Fruit fly (Drosophila melanogaster) whole organism, wandering third instar larva: Measurements from ENCODE around the gene Nlp.

Experiments
- Abd-B ChIP-seq: fragments of >200 bp; optimal IDR thresholded peaks from 2 replicates; lab custom pipeline; 2017; ENCODE audit warnings: missing biosample characterization, missing genetic modification characterization
- CG32264 ChIP-seq: fragments of 200-800 bp; sonication (Bioruptor generic); optimal IDR thresholded peaks from 2 replicates; lab custom pipeline; 2016; ENCODE audit warnings: missing biosample characterization, missing genetic modification characterization
- CG9705 ChIP-seq: fragments of 200-800 bp; sonication (Bioruptor generic); optimal IDR thresholded peaks from 2 replicates; lab custom pipeline; 2018; ENCODE audit warnings: missing biosample characterization, mild to moderate bottlenecking, missing genetic modification characterization
- CrebA ChIP-seq: fragments of 200-800 bp; sonication (Bioruptor generic); optimal IDR thresholded peaks from 2 replicates; lab custom pipeline; 2016; ENCODE audit warnings: missing biosample characterization, mild to moderate bottlenecking, missing genetic modification characterization, borderline replicate concordance
- Dif ChIP-seq: fragments of 200-275, 200-300 bp; sonication (Bioruptor generic); optimal IDR thresholded peaks from 2 replicates; lab custom pipeline; 2018; ENCODE audit warnings: missing biosample characterization, missing genetic modification characterization; ENCODE audit not compliant: partially characterized antibody
- HLH106 ChIP-seq: fragments of 200-800 bp; optimal IDR thresholded peaks from 3 replicates; lab custom pipeline; 2019; ENCODE audit warnings: missing biosample characterization, mild to moderate bottlenecking, missing genetic modification characterization, moderate library complexity
- Hnf4 ChIP-seq: fragments of 200-800 bp; sonication (Bioruptor generic); optimal IDR thresholded peaks from 2 replicates; lab custom pipeline; 2016; ENCODE audit warnings: missing biosample characterization, mild to moderate bottlenecking, missing genetic modification characterization
- Hr78 ChIP-seq: fragments of >200 bp; optimal IDR thresholded peaks from 2 replicates; lab custom pipeline; 2017; ENCODE audit warnings: missing biosample characterization, missing genetic modification characterization
- Hr83 ChIP-seq: fragments of 200-300 bp; sonication (Bioruptor generic); optimal IDR thresholded peaks from 2 replicates; lab custom pipeline; 2016; ENCODE audit warnings: missing biosample characterization, mild to moderate bottlenecking, missing genetic modification characterization, moderate library complexity; ENCODE audit not compliant: poor library complexity, severe bottlenecking
- Jra ChIP-seq: sonication (Bioruptor generic); optimal IDR thresholded peaks from 2 replicates; lab custom pipeline; 2016; ENCODE audit warnings: missing biosample characterization, missing genetic modification characterization
- Mio ChIP-seq: sonication (Bioruptor generic); optimal IDR thresholded peaks from 2 replicates; lab custom pipeline; 2016; ENCODE audit warnings: missing biosample characterization, missing genetic modification characterization
- Myc ChIP-seq: fragments of >200 bp; optimal IDR thresholded peaks from 2 replicates; lab custom pipeline; 2017
- N ChIP-seq: fragments of >200 bp; optimal IDR thresholded peaks from 2 replicates; lab custom pipeline; 2018; ENCODE audit warnings: missing biosample characterization, missing external identifiers, missing genetic modification characterization
- OdsH ChIP-seq: fragments of 200-800 bp; sonication (Bioruptor generic); optimal IDR thresholded peaks from 2 replicates; lab custom pipeline; 2016; ENCODE audit warnings: missing biosample characterization, mild to moderate bottlenecking, missing genetic modification characterization
- Rel ChIP-seq, 2 experiments: fragments of 200-800 bp; sonication (Bioruptor generic) in 1 of 2; optimal IDR thresholded peaks; 2 replicates in 1 of 2; 3 replicates in 1 of 2; lab custom pipeline; 2016 to 2019; ENCODE audit warnings: mild to moderate bottlenecking in 2 of 2, missing biosample characterization in 2 of 2, missing genetic modification characterization in 2 of 2, moderate library complexity in 1 of 2
- Sp1 ChIP-seq: fragments of 200-800 bp; sonication (Bioruptor generic); optimal IDR thresholded peaks from 3 replicates; lab custom pipeline; 2019; ENCODE audit warnings: missing biosample characterization, mild to moderate bottlenecking, missing genetic modification characterization, moderate library complexity
- br ChIP-seq: fragments of 200-800 bp; sonication (Bioruptor generic); optimal IDR thresholded peaks from 2 replicates; lab custom pipeline; 2016; ENCODE audit warnings: missing biosample characterization, missing genetic modification characterization
- brk ChIP-seq: fragments of 200-800 bp; sonication (Bioruptor generic); optimal IDR thresholded peaks from 2 replicates; lab custom pipeline; 2016; ENCODE audit warnings: missing biosample characterization, mild to moderate bottlenecking, missing genetic modification characterization
- dl ChIP-seq, 2 experiments: fragments of 175-275, 200-275 bp in 1 of 2; fragments of 200-275 bp in 1 of 2; sonication (Bioruptor generic); optimal IDR thresholded peaks; lab custom pipeline; 2018; ENCODE audit warnings: mild to moderate bottlenecking in 2 of 2, missing biosample characterization in 2 of 2, missing genetic modification characterization in 2 of 2, moderate library complexity in 2 of 2; ENCODE audit not compliant: partially characterized antibody in 2 of 2, insufficient read depth in 1 of 2
- dmrt93B ChIP-seq: fragments of 200-800 bp; sonication (Bioruptor generic); optimal IDR thresholded peaks from 2 replicates; lab custom pipeline; 2018; ENCODE audit warnings: missing biosample characterization, mild to moderate bottlenecking, missing genetic modification characterization
- dsf ChIP-seq: sonication (Bioruptor generic); optimal IDR thresholded peaks from 2 replicates; lab custom pipeline; 2016; ENCODE audit warnings: missing biosample characterization, missing genetic modification characterization, borderline replicate concordance
- ey ChIP-seq: fragments of 200-800 bp; sonication (Bioruptor generic); optimal IDR thresholded peaks from 2 replicates; lab custom pipeline; 2016; ENCODE audit warnings: missing biosample characterization, missing genetic modification characterization
- foxo ChIP-seq, 2 experiments: fragments of 200-800 bp; sonication (Bioruptor generic); optimal IDR thresholded peaks; 2 replicates in 1 of 2; 3 replicates in 1 of 2; lab custom pipeline; 2016 to 2017; ENCODE audit warnings: missing biosample characterization in 2 of 2, missing genetic modification characterization in 2 of 2
- fru ChIP-seq: fragments of 200-800 bp; sonication (Bioruptor generic); optimal IDR thresholded peaks from 3 replicates; lab custom pipeline; 2016; ENCODE audit warnings: missing biosample characterization, mild to moderate bottlenecking, missing genetic modification characterization
- jim ChIP-seq: fragments of 175-275, 200-325 bp; sonication (Bioruptor generic); optimal IDR thresholded peaks from 2 replicates; lab custom pipeline; 2016; ENCODE audit warnings: missing biosample characterization, mild to moderate bottlenecking, missing genetic modification characterization
- lola ChIP-seq: fragments of >200 bp; optimal IDR thresholded peaks from 2 replicates; lab custom pipeline; 2017; ENCODE audit warnings: missing biosample characterization, missing genetic modification characterization
- pan ChIP-seq: fragments of >200 bp; optimal IDR thresholded peaks from 2 replicates; lab custom pipeline; 2017
- rgr ChIP-seq: fragments of 200-800 bp; sonication (Bioruptor generic); optimal IDR thresholded peaks from 3 replicates; lab custom pipeline; 2016; ENCODE audit warnings: missing biosample characterization, mild to moderate bottlenecking, missing genetic modification characterization
- sage ChIP-seq: fragments of 200-800 bp; sonication (Bioruptor generic); optimal IDR thresholded peaks from 2 replicates; lab custom pipeline; 2016; ENCODE audit warnings: missing biosample characterization, mild to moderate bottlenecking, missing genetic modification characterization
- sv ChIP-seq: fragments of 200-800 bp; sonication (Bioruptor generic); optimal IDR thresholded peaks from 3 replicates; lab custom pipeline; 2016; ENCODE audit warnings: missing biosample characterization, missing genetic modification characterization
- tai ChIP-seq: sonication (Bioruptor generic); optimal IDR thresholded peaks from 2 replicates; lab custom pipeline; 2016; ENCODE audit warnings: missing biosample characterization, missing genetic modification characterization
- usp ChIP-seq: fragments of >200 bp; optimal IDR thresholded peaks from 2 replicates; lab custom pipeline; 2017; ENCODE audit warnings: missing biosample characterization, missing genetic modification characterization
- woc ChIP-seq: sonication (Bioruptor generic); optimal IDR thresholded peaks from 2 replicates; lab custom pipeline; 2016; ENCODE audit warnings: missing biosample characterization, mild to moderate bottlenecking, missing genetic modification characterization

Nlp gene

dm6 chr3R:30037630-30038029 is 33.0 kb downstream of the Nlp start, which contains the start of gene ocn:
ocn (minus strand) TSS chr3R:30037730.
- TF ChIP-seq usp (GFP tag; lab: Kevin White, UChicago) (no peak), Sp1 (GFP tag; lab: Kevin White, UChicago) (no peak), Dif (GFP tag; lab: Kevin White, UChicago) (no peak), brk (GFP tag; lab: Kevin White, UChicago) (no peak), Myc (no peak), N (GFP tag; lab: Kevin White, UChicago) (no peak), dsf (GFP tag; lab: Kevin White, UChicago) (no peak), CG32264 (no peak), sv (GFP tag; lab: Kevin White, UChicago) (no peak), br (GFP tag; lab: Kevin White, UChicago) (no peak), CG9705 (no peak), dmrt93B (GFP tag; lab: Kevin White, UChicago) (no peak)
- TF ChIP-seq, all 38 proteins: peak for 0

- TF ChIP-seq usp (GFP tag; lab: Kevin White, UChicago) (no peak), foxo (GFP tag; optimal IDR thresholded peaks at IDR 0.05; lab: Kevin White, UChicago) (no peak), Hr83 (GFP tag; lab: Kevin White, UChicago) (no peak), rgr (GFP tag; lab: Kevin White, UChicago) (no peak), Hr78 (no peak), Myc (no peak), Rel (GFP tag; optimal IDR thresholded peaks at IDR 0.05; lab: Kevin White, UChicago) (no peak), Rel (tag; optimal IDR thresholded peaks at IDR 0.05; lab: Kevin White, UChicago) (no peak), sv (GFP tag; lab: Kevin White, UChicago) (no peak), ey (GFP tag; lab: Kevin White, UChicago) (no peak), jim (GFP tag; lab: Kevin White, UChicago) (no peak), sage (no peak), OdsH (GFP tag; lab: Kevin White, UChicago) (no peak), Dif (GFP tag; lab: Kevin White, UChicago) (no peak), Jra (GFP tag; lab: Kevin White, UChicago) (no peak), woc (GFP tag; lab: Kevin White, UChicago) (no peak), brk (GFP tag; lab: Kevin White, UChicago) (no peak), Mio (GFP tag; lab: Kevin White, UChicago) (no peak), CrebA (GFP tag; lab: Kevin White, UChicago) (no peak), lola (no peak), tai (GFP tag; lab: Kevin White, UChicago) (no peak)
Measured at dm6 chr3R:30038628-30039027, 34.0 kb downstream of the Nlp start, which contains the start of gene janB. janB (minus strand) TSS chr3R:30038728.

dm6 chr3R:30039494-30039893 is 34.9 kb downstream of the Nlp start, which contains the start of the genes janA, Sry-alpha and Sry-beta:
janA (minus strand) TSS chr3R:30039533.
Sry-alpha (plus strand) TSS chr3R:30039719.
Sry-beta (plus strand) TSS chr3R:30039719.
- TF ChIP-seq sv (GFP tag; lab: Kevin White, UChicago) (peak; percentile 5), woc (GFP tag; lab: Kevin White, UChicago) (no peak), Jra (GFP tag; lab: Kevin White, UChicago) (no peak), HLH106 (no peak), CG32264 (no peak), Hr83 (GFP tag; lab: Kevin White, UChicago) (peak; percentile 67), dsf (GFP tag; lab: Kevin White, UChicago) (no peak), Rel (GFP tag; optimal IDR thresholded peaks at IDR 0.05; lab: Kevin White, UChicago) (no peak), Rel (tag; optimal IDR thresholded peaks at IDR 0.05; lab: Kevin White, UChicago) (no peak), fru (GFP tag; lab: Kevin White, UChicago) (no peak), N (GFP tag; lab: Kevin White, UChicago) (no peak), Myc (no peak), dl (GFP tag; optimal IDR thresholded peaks at IDR 0.05; lab: Kevin White, UChicago; ENCODE audit: insufficient read depth in 1 of 2, partially characterized antibody in 2 of 2) (no peak), jim (GFP tag; lab: Kevin White, UChicago) (no peak), OdsH (GFP tag; lab: Kevin White, UChicago) (no peak), Mio (GFP tag; lab: Kevin White, UChicago) (no peak)

dm6 chr3R:30040879-30041278 is 36.3 kb downstream of the Nlp start:
- no peak for TF ChIP-seq ey (GFP tag; lab: Kevin White, UChicago)
- TF ChIP-seq jim (GFP tag; lab: Kevin White, UChicago), result no peak
- no peak for TF ChIP-seq Dif (GFP tag; lab: Kevin White, UChicago)
- TF ChIP-seq tai (GFP tag; lab: Kevin White, UChicago), result no peak
- TF ChIP-seq CrebA (GFP tag; lab: Kevin White, UChicago), result no peak
- no peak for TF ChIP-seq Abd-B
- no peak for TF ChIP-seq Hr83 (GFP tag; lab: Kevin White, UChicago)
- no peak for TF ChIP-seq fru (GFP tag; lab: Kevin White, UChicago)
- TF ChIP-seq Myc, result no peak
- TF ChIP-seq usp (GFP tag; lab: Kevin White, UChicago), result no peak
- no peak for TF ChIP-seq pan (lab: Kevin White, UChicago)
- no peak for TF ChIP-seq dmrt93B (GFP tag; lab: Kevin White, UChicago)
- no peak for TF ChIP-seq Hnf4 (GFP tag; lab: Kevin White, UChicago)
- TF ChIP-seq, all 38 proteins: peak for 0
